Fruit fly (Drosophila melanogaster) whole organism, embryonic: Measurements from ENCODE around the gene Cda5.

Experiments used
- Atf3 ChIP-seq: fragments of 200-800 bp; sonication (Bioruptor generic); optimal IDR thresholded peaks from 3 replicates; lab custom pipeline; 2016; ENCODE audit warnings: missing biosample characterization, missing genetic modification characterization
- Atf6 ChIP-seq: fragments of 200-800 bp; sonication (Bioruptor generic); IDR thresholded peaks from 2 replicates; pipeline ENCODE4 v1.3.6; 2022; ENCODE audit warnings: missing biosample characterization, missing genetic modification characterization
- BEAF-32 ChIP-seq: fragments of 200-800 bp; sonication (Bioruptor generic); optimal IDR thresholded peaks from 3 replicates; lab custom pipeline; 2017; ENCODE audit warnings: missing biosample characterization, missing genetic modification characterization, mild to moderate bottlenecking, moderate library complexity, missing genetic modification reagents
- Bgb ChIP-seq: fragments of 200-800 bp; sonication (Bioruptor generic); IDR thresholded peaks from 2 replicates; pipeline ENCODE4 v1.3.6; 2022; ENCODE audit warnings: missing biosample characterization, missing genetic modification characterization; ENCODE audit not compliant: partially characterized antibody
- BtbVII ChIP-seq: fragments of 200-800 bp; sonication (Bioruptor generic); optimal IDR thresholded peaks from 3 replicates; lab custom pipeline; 2017; ENCODE audit warnings: missing biosample characterization, mild to moderate bottlenecking, missing genetic modification characterization
- CG10209 ChIP-seq: fragments of 200-800 bp; sonication (Bioruptor generic); optimal IDR thresholded peaks from 3 replicates; lab custom pipeline; 2017; ENCODE audit warnings: missing biosample characterization, mild to moderate bottlenecking, missing genetic modification characterization, missing genetic modification reagents
- CG10959 ChIP-seq: fragments of 200-800 bp; sonication (Bioruptor generic); IDR thresholded peaks from 2 replicates; pipeline ENCODE4 v1.3.6; 2022; ENCODE audit warnings: missing biosample characterization, missing genetic modification characterization
- CG11504 ChIP-seq: fragments of 200-800 bp; sonication (Bioruptor generic); optimal IDR thresholded peaks from 3 replicates; lab custom pipeline; 2019; ENCODE audit warnings: missing biosample characterization, mild to moderate bottlenecking, missing genetic modification characterization, moderate library complexity
- CG12071 ChIP-seq: fragments of 200-800 bp; sonication (Bioruptor generic); optimal IDR thresholded peaks from 3 replicates; lab custom pipeline; 2018; ENCODE audit warnings: missing biosample characterization, mild to moderate bottlenecking, missing genetic modification characterization
- CG12155 ChIP-seq: fragments of 200-800 bp; sonication (Bioruptor generic); optimal IDR thresholded peaks from 3 replicates; lab custom pipeline; 2016; ENCODE audit warnings: missing biosample characterization, missing genetic modification characterization
- CG13123 ChIP-seq: fragments of 200-800 bp; sonication (Bioruptor generic); optimal IDR thresholded peaks from 2 replicates; lab custom pipeline; 2016; ENCODE audit warnings: missing biosample characterization, missing genetic modification characterization
- CG13296 ChIP-seq: fragments of 200-800 bp; sonication (Bioruptor generic); optimal IDR thresholded peaks from 3 replicates; lab custom pipeline; 2018; ENCODE audit warnings: missing biosample characterization, mild to moderate bottlenecking, missing genetic modification characterization
- CG13894 ChIP-seq: fragments of 200-800 bp; sonication (Bioruptor generic); optimal IDR thresholded peaks from 3 replicates; lab custom pipeline; 2018; ENCODE audit warnings: missing biosample characterization, mild to moderate bottlenecking, missing genetic modification characterization, moderate library complexity
- CG1529 ChIP-seq: fragments of 200-800 bp; sonication (Bioruptor generic); optimal IDR thresholded peaks from 3 replicates; lab custom pipeline; 2018; ENCODE audit warnings: missing biosample characterization, missing genetic modification characterization
- CG17359 ChIP-seq: fragments of 200-800 bp; sonication (Bioruptor generic); optimal IDR thresholded peaks from 3 replicates; lab custom pipeline; 2018; ENCODE audit warnings: missing biosample characterization, mild to moderate bottlenecking, missing genetic modification characterization, moderate library complexity
- CG2120 ChIP-seq: fragments of 200-800 bp; sonication (Bioruptor generic); optimal IDR thresholded peaks from 3 replicates; lab custom pipeline; 2016; ENCODE audit warnings: missing biosample characterization, missing genetic modification characterization
- CG31224 ChIP-seq: fragments of 200-800 bp; sonication (Bioruptor generic); IDR thresholded peaks from 2 replicates; pipeline ENCODE4 v1.3.6; 2022; ENCODE audit warnings: missing biosample characterization, missing genetic modification characterization
- CG4707 ChIP-seq: fragments of 200-800 bp; sonication (Bioruptor generic); optimal IDR thresholded peaks from 2 replicates; lab custom pipeline; 2018; ENCODE audit warnings: missing biosample characterization, mild to moderate bottlenecking, missing genetic modification characterization, moderate library complexity
- CG5180 ChIP-seq: fragments of 200-800 bp; sonication (Bioruptor generic); optimal IDR thresholded peaks from 3 replicates; lab custom pipeline; 2017; ENCODE audit warnings: missing biosample characterization, missing genetic modification characterization, mild to moderate bottlenecking, moderate library complexity, missing genetic modification reagents
- CG7745 ChIP-seq: fragments of 200-800 bp; sonication (Bioruptor generic); optimal IDR thresholded peaks from 2 replicates; lab custom pipeline; 2018; ENCODE audit warnings: missing biosample characterization, mild to moderate bottlenecking, missing genetic modification characterization, moderate library complexity
- CG8924 ChIP-seq: fragments of 200-800 bp; optimal IDR thresholded peaks from 3 replicates; lab custom pipeline; 2019; ENCODE audit warnings: missing biosample characterization, mild to moderate bottlenecking, missing genetic modification characterization, moderate library complexity
- CG8944 ChIP-seq: fragments of 200-800 bp; sonication (Bioruptor generic); optimal IDR thresholded peaks from 3 replicates; lab custom pipeline; 2016; ENCODE audit warnings: missing biosample characterization, missing genetic modification characterization
- D19A ChIP-seq: fragments of 200-800 bp; optimal IDR thresholded peaks from 3 replicates; lab custom pipeline; 2019; ENCODE audit warnings: missing biosample characterization, mild to moderate bottlenecking, missing genetic modification characterization, moderate library complexity
- Dad ChIP-seq: fragments of 200-800 bp; sonication (Bioruptor generic); optimal IDR thresholded peaks from 3 replicates; lab custom pipeline; 2016; ENCODE audit warnings: missing biosample characterization, missing genetic modification characterization
- Dip2 ChIP-seq: fragments of 200-800 bp; sonication (Bioruptor generic); IDR thresholded peaks from 2 replicates; pipeline ENCODE4 v1.3.6; 2022; ENCODE audit warnings: missing biosample characterization, missing genetic modification characterization
- Dp ChIP-seq: fragments of 200-800 bp; sonication (Bioruptor generic); optimal IDR thresholded peaks from 2 replicates; lab custom pipeline; 2018; ENCODE audit warnings: missing biosample characterization, mild to moderate bottlenecking, missing genetic modification characterization, moderate library complexity
- Fer1 ChIP-seq: fragments of 200-800 bp; sonication (Bioruptor generic); optimal IDR thresholded peaks from 2 replicates; lab custom pipeline; 2017; ENCODE audit warnings: missing biosample characterization, mild to moderate bottlenecking, missing genetic modification characterization
- HLH54F ChIP-seq: fragments of 200-800 bp; sonication (Bioruptor generic); optimal IDR thresholded peaks from 3 replicates; lab custom pipeline; 2016; ENCODE audit warnings: missing biosample characterization, missing genetic modification characterization
- Hsf ChIP-seq: fragments of 200-800 bp; sonication (Bioruptor generic); optimal IDR thresholded peaks from 3 replicates; lab custom pipeline; 2016; ENCODE audit warnings: missing biosample characterization, missing genetic modification characterization
- Med ChIP-seq: fragments of 200-800 bp; sonication (Bioruptor generic); peaks from one replicate; lab custom pipeline; 2016; ENCODE audit warnings: missing biosample characterization, missing genetic modification characterization, mild to moderate bottlenecking, inconsistent platforms, moderate library complexity
- Rfx ChIP-seq: fragments of 200-800 bp; sonication (Bioruptor generic); IDR thresholded peaks from 2 replicates; pipeline ENCODE4 v1.3.6; 2022; ENCODE audit warnings: missing biosample characterization, missing genetic modification characterization
- Sox102F ChIP-seq: fragments of 200-800 bp; sonication (Bioruptor generic); optimal IDR thresholded peaks from 2 replicates; lab custom pipeline; 2018; ENCODE audit warnings: missing biosample characterization, mild to moderate bottlenecking, missing genetic modification characterization, moderate library complexity
- abd-A ChIP-seq: fragments of 200-800 bp; sonication (Bioruptor generic); optimal IDR thresholded peaks from 3 replicates; lab custom pipeline; 2019; ENCODE audit warnings: missing biosample characterization, mild to moderate bottlenecking, missing genetic modification characterization, moderate library complexity
- bbx ChIP-seq: fragments of 200-800 bp; sonication (Bioruptor generic); IDR thresholded peaks from 2 replicates; pipeline ENCODE4 v1.3.6; 2022; ENCODE audit warnings: missing biosample characterization, missing genetic modification characterization; ENCODE audit not compliant: partially characterized antibody
- cas ChIP-seq: fragments of 200-800 bp; sonication (Bioruptor generic); IDR thresholded peaks from 2 replicates; pipeline ENCODE4 v1.3.6; 2022; ENCODE audit warnings: missing biosample characterization, missing genetic modification characterization
- chinmo ChIP-seq: fragments of 200-800 bp; sonication (Bioruptor generic); IDR thresholded peaks from 4 replicates; pipeline ENCODE4 v1.3.6; 2022; ENCODE audit warnings: missing biosample characterization, missing genetic modification characterization; ENCODE audit not compliant: partially characterized antibody
- chn ChIP-seq: fragments of 200-800 bp; sonication (Bioruptor generic); optimal IDR thresholded peaks from 2 replicates; lab custom pipeline; 2016; ENCODE audit warnings: missing biosample characterization, missing genetic modification characterization
- crp ChIP-seq, 2 experiments: fragments of 200-800 bp; sonication (Bioruptor generic); optimal IDR thresholded peaks; 2 replicates in 1 of 2; 3 replicates in 1 of 2; lab custom pipeline; 2017; ENCODE audit warnings: missing biosample characterization in 2 of 2, missing genetic modification characterization in 2 of 2, mild to moderate bottlenecking in 1 of 2, moderate library complexity in 1 of 2
- cwo ChIP-seq: fragments of 200-800 bp; sonication (Bioruptor generic); optimal IDR thresholded peaks from 3 replicates; lab custom pipeline; 2017; ENCODE audit warnings: missing biosample characterization, missing genetic modification characterization, mild to moderate bottlenecking, moderate library complexity, missing genetic modification reagents
- eve ChIP-seq, 2 experiments: fragments of >200 bp; optimal IDR thresholded peaks; 2 replicates each; lab custom pipeline; 2017; ENCODE audit warnings: missing biosample characterization in 2 of 2, missing genetic modification characterization in 2 of 2
- fu2 ChIP-seq: fragments of 200-800 bp; sonication (Bioruptor generic); optimal IDR thresholded peaks from 2 replicates; lab custom pipeline; 2016; ENCODE audit warnings: missing biosample characterization, missing genetic modification characterization
- gfzf ChIP-seq: fragments of 200-800 bp; sonication (Bioruptor generic); optimal IDR thresholded peaks from 2 replicates; lab custom pipeline; 2016; ENCODE audit warnings: missing biosample characterization, mild to moderate bottlenecking, missing genetic modification characterization, moderate library complexity
- ham ChIP-seq: fragments of 200-800 bp; sonication (Bioruptor generic); IDR thresholded peaks from 2 replicates; pipeline ENCODE4 v1.3.6; 2022; ENCODE audit warnings: missing biosample characterization, missing genetic modification characterization
- her ChIP-seq: fragments of 200-800 bp; sonication (Bioruptor generic); optimal IDR thresholded peaks from 2 replicates; lab custom pipeline; 2016; ENCODE audit warnings: missing biosample characterization, missing genetic modification characterization
- jing ChIP-seq: fragments of 200-800 bp; sonication (Bioruptor generic); optimal IDR thresholded peaks from 2 replicates; lab custom pipeline; 2018; ENCODE audit warnings: missing biosample characterization, mild to moderate bottlenecking, missing genetic modification characterization
- klu ChIP-seq: fragments of 200-800 bp; sonication (Bioruptor generic); IDR thresholded peaks from 2 replicates; pipeline ENCODE4 v1.3.6; 2022; ENCODE audit warnings: missing biosample characterization, missing genetic modification characterization
- lab ChIP-seq: fragments of 200-800 bp; sonication (Bioruptor generic); optimal IDR thresholded peaks from 3 replicates; lab custom pipeline; 2017; ENCODE audit warnings: missing biosample characterization, missing genetic modification characterization, mild to moderate bottlenecking, moderate library complexity, missing genetic modification reagents
- lov ChIP-seq, 2 experiments: fragments of 200-800 bp in 1 of 2; fragments of >200 bp in 1 of 2; sonication (Bioruptor generic) in 1 of 2; IDR thresholded peaks in 1 of 2; optimal IDR thresholded peaks in 1 of 2; 2 replicates in 1 of 2; 3 replicates in 1 of 2; pipeline versions ENCODE4 v1.3.6 to Lab custom; 2017 to 2022; ENCODE audit warnings: missing biosample characterization in 1 of 2, missing genetic modification characterization in 1 of 2
- sens ChIP-seq: fragments of 200-800 bp; sonication (Bioruptor generic); peaks from one replicate; lab custom pipeline; 2016; ENCODE audit warnings: missing biosample characterization, missing genetic modification characterization

Gene Cda5

dm6 chr2L:73760-74388 is 8.7 kb upstream of the Cda5 start:
- TF ChIP-seq CG5180 (GFP tag; lab: Kevin White, UChicago) (peak; percentile 2), ham (GFP tag; lab: Robert Waterston, UW) (no peak), cwo (GFP tag; lab: Kevin White, UChicago) (peak; percentile 9), fu2 (GFP tag; lab: Kevin White, UChicago) (no peak), CG7745 (tag; lab: Kevin White, UChicago) (no peak), Fer1 (peak; percentile 8), lab (GFP tag; lab: Kevin White, UChicago) (peak; percentile 12), BtbVII (peak; percentile 7), CG10209 (GFP tag; lab: Kevin White, UChicago) (no peak), Rfx (GFP tag; lab: Robert Waterston, UW) (peak; percentile 25; the same call in 1 of the 2 replicates), D19A (tag; lab: Kevin White, UChicago) (no peak), chinmo (GFP tag; lab: Robert Waterston, UW) (0 out of 4 replicates have a peak, but pooled peaks have one; percentile 37), CG13296 (GFP tag; lab: Kevin White, UChicago) (peak; percentile 11), lov (optimal IDR thresholded peaks at IDR 0.05; lab: Kevin White, UChicago) (no peak), lov (GFP tag; IDR thresholded peaks at IDR 0.05; lab: Robert Waterston, UW) (no peak), chn (no peak), CG13123 (GFP tag; lab: Kevin White, UChicago) (no peak), sens (GFP tag; lab: Kevin White, UChicago) (peak; percentile 25), CG8944 (GFP tag; lab: Kevin White, UChicago) (no peak), crp (GFP tag; optimal IDR thresholded peaks at IDR 0.05; lab: Kevin White, UChicago) (peak in 1 of 2 experiments; percentile 54), HLH54F (GFP tag; lab: Kevin White, UChicago) (no peak), CG13894 (peak; percentile 59), eve (GFP tag; optimal IDR thresholded peaks at IDR 0.05; lab: Kevin White, UChicago) (peak in 1 of 2 experiments; percentile 26), Dp (GFP tag; lab: Kevin White, UChicago) (no peak), Bgb (no peak), CG2120 (GFP tag; lab: Kevin White, UChicago) (peak; percentile 18), bbx (no peak), abd-A (tag; lab: Kevin White, UChicago) (peak; percentile 18), Med (GFP tag; lab: Kevin White, UChicago) (peak; percentile 42), cas (GFP tag; lab: Robert Waterston, UW) (no peak), Atf6 (no peak), Dip2 (no peak), Atf3 (GFP tag; lab: Kevin White, UChicago) (no peak)

- no peak for TF ChIP-seq CG31224 (GFP tag; lab: Robert Waterston, UW)
- no peak for TF ChIP-seq CG4707 (GFP tag; lab: Kevin White, UChicago)
- TF ChIP-seq Hsf (GFP tag; lab: Kevin White, UChicago), result peak; percentile 18
- peak; percentile 47 for TF ChIP-seq gfzf
- TF ChIP-seq sens (GFP tag; lab: Kevin White, UChicago), result peak; percentile 59
- TF ChIP-seq CG1529, result no peak
- TF ChIP-seq CG10959 (GFP tag; lab: Robert Waterston, UW), result no peak
- peak; percentile 71 for TF ChIP-seq BEAF-32 (GFP tag; lab: Kevin White, UChicago)
- no peak for TF ChIP-seq CG8924 (tag; lab: Kevin White, UChicago)
- TF ChIP-seq Sox102F (GFP tag; lab: Kevin White, UChicago), result peak; percentile 47
- TF ChIP-seq CG12071, result peak; percentile 27
- peak; percentile 36 for TF ChIP-seq CG17359 (tag; lab: Kevin White, UChicago)
- TF ChIP-seq her (GFP tag; lab: Kevin White, UChicago), result peak; percentile 38
- TF ChIP-seq CG11504 (tag; lab: Kevin White, UChicago), result peak; percentile 47
- TF ChIP-seq klu (GFP tag; lab: Robert Waterston, UW), result no peak
- peak; percentile 30 for TF ChIP-seq Dad (GFP tag; lab: Kevin White, UChicago)
- TF ChIP-seq jing, result no peak
- TF ChIP-seq CG12155 (GFP tag; lab: Kevin White, UChicago), result peak; percentile 95
Observed at dm6 chr2L:72752-73435, 7.7 kb upstream of the Cda5 start.
